Fruit fly (Drosophila melanogaster) whole organism, embryonic: ENCODE results near the gene spel1.

ENCODE experiments used
- CG10321 ChIP-seq: fragments of 200-800 bp; sonication (Bioruptor generic); IDR thresholded peaks from 2 replicates; pipeline ENCODE4 v1.3.6; 2022; ENCODE audit warnings: missing biosample characterization, missing genetic modification characterization
- CG10543 ChIP-seq: fragments of 200-800 bp; sonication (Bioruptor generic); optimal IDR thresholded peaks from 3 replicates; lab custom pipeline; 2017; ENCODE audit warnings: missing biosample characterization, mild to moderate bottlenecking, missing genetic modification characterization, moderate library complexity
- CG11247 ChIP-seq: fragments of 200-800 bp; sonication (Bioruptor generic); IDR thresholded peaks from 2 replicates; pipeline ENCODE4 v1.3.6; 2022; ENCODE audit warnings: missing biosample characterization, missing genetic modification characterization
- CG13424 ChIP-seq: fragments of 200-800 bp; sonication (Bioruptor generic); optimal IDR thresholded peaks from 2 replicates; lab custom pipeline; 2019; ENCODE audit warnings: missing biosample characterization, mild to moderate bottlenecking, missing genetic modification characterization, moderate library complexity
- CG13894 ChIP-seq: fragments of 200-800 bp; sonication (Bioruptor generic); optimal IDR thresholded peaks from 3 replicates; lab custom pipeline; 2018; ENCODE audit warnings: missing biosample characterization, mild to moderate bottlenecking, missing genetic modification characterization, moderate library complexity
- CG14050 ChIP-seq: fragments of 200-800 bp; sonication (Bioruptor generic); IDR thresholded peaks from 3 replicates; pipeline ENCODE4 v1.3.6; 2022; ENCODE audit warnings: missing biosample characterization, missing genetic modification characterization
- CG15601 ChIP-seq: fragments of 200-800 bp; sonication (Bioruptor generic); optimal IDR thresholded peaks from 3 replicates; lab custom pipeline; 2019; ENCODE audit warnings: missing biosample characterization, mild to moderate bottlenecking, missing genetic modification characterization, moderate library complexity
- CG16779 ChIP-seq: fragments of 200-800 bp; sonication (Bioruptor generic); IDR thresholded peaks from 2 replicates; pipeline ENCODE4 v1.3.6; 2022; ENCODE audit warnings: missing biosample characterization, missing genetic modification characterization
- CG17361 ChIP-seq: fragments of 200-800 bp; sonication (Bioruptor generic); IDR thresholded peaks from 3 replicates; pipeline ENCODE4 v1.3.6; 2022; ENCODE audit warnings: missing biosample characterization, missing genetic modification characterization
- CG17829 ChIP-seq: fragments of 200-800 bp; optimal IDR thresholded peaks from 2 replicates; lab custom pipeline; 2019; ENCODE audit warnings: missing biosample characterization, mild to moderate bottlenecking, missing genetic modification characterization, moderate library complexity
- CG1792 ChIP-seq: fragments of 200-800 bp; sonication (Bioruptor generic); optimal IDR thresholded peaks from 2 replicates; lab custom pipeline; 2016; ENCODE audit warnings: missing biosample characterization, missing genetic modification characterization
- CG18599 ChIP-seq: fragments of 200-800 bp; sonication (Bioruptor generic); optimal IDR thresholded peaks from 3 replicates; lab custom pipeline; 2017; ENCODE audit warnings: missing biosample characterization, missing genetic modification characterization, mild to moderate bottlenecking, moderate library complexity, missing genetic modification reagents
- CG2120 ChIP-seq: fragments of 200-800 bp; sonication (Bioruptor generic); optimal IDR thresholded peaks from 3 replicates; lab custom pipeline; 2016; ENCODE audit warnings: missing biosample characterization, missing genetic modification characterization
- CG31224 ChIP-seq: fragments of 200-800 bp; sonication (Bioruptor generic); IDR thresholded peaks from 2 replicates; pipeline ENCODE4 v1.3.6; 2022; ENCODE audit warnings: missing biosample characterization, missing genetic modification characterization
- CG3407 ChIP-seq: fragments of 200-800 bp; sonication (Bioruptor generic); optimal IDR thresholded peaks from 2 replicates; lab custom pipeline; 2018; ENCODE audit warnings: missing biosample characterization, mild to moderate bottlenecking, missing genetic modification characterization
- CG4820 ChIP-seq: fragments of 200-800 bp; sonication (Bioruptor generic); optimal IDR thresholded peaks from 3 replicates; lab custom pipeline; 2016; ENCODE audit warnings: missing biosample characterization, missing genetic modification characterization
- CG8290 ChIP-seq, 3 experiments: fragments of 200-800 bp; sonication (Bioruptor generic); optimal IDR thresholded peaks; 2 replicates each; lab custom pipeline; 2016 to 2019; ENCODE audit warnings: missing biosample characterization in 3 of 3, missing genetic modification characterization in 3 of 3, mild to moderate bottlenecking in 2 of 3, moderate library complexity in 1 of 3
- CG9932 ChIP-seq: fragments of 200-800 bp; sonication (Bioruptor generic); IDR thresholded peaks from 2 replicates; pipeline ENCODE4 v1.3.6; 2022; ENCODE audit warnings: missing biosample characterization, missing genetic modification characterization
- CoRest ChIP-seq: fragments of 200-800 bp; sonication (Bioruptor generic); optimal IDR thresholded peaks from 3 replicates; lab custom pipeline; 2018; ENCODE audit warnings: missing biosample characterization, mild to moderate bottlenecking, missing genetic modification characterization, moderate library complexity
- CrebB ChIP-seq: fragments of 200-800 bp; sonication (Bioruptor generic); optimal IDR thresholded peaks from 3 replicates; lab custom pipeline; 2018; ENCODE audit warnings: missing biosample characterization, mild to moderate bottlenecking, missing genetic modification characterization
- D ChIP-seq, 2 experiments: fragments of 200-800 bp in 1 of 2; fragments of >200 bp in 1 of 2; sonication (Bioruptor generic) in 1 of 2; optimal IDR thresholded peaks; 2 replicates in 1 of 2; 3 replicates in 1 of 2; lab custom pipeline; 2017; ENCODE audit warnings: mild to moderate bottlenecking in 1 of 2, missing biosample characterization in 1 of 2, missing genetic modification characterization in 1 of 2, missing genetic modification reagents in 1 of 2
- Elba2 ChIP-seq: fragments of 200-800 bp; sonication (Bioruptor generic); optimal IDR thresholded peaks from 3 replicates; lab custom pipeline; 2016; ENCODE audit warnings: missing biosample characterization, missing genetic modification characterization
- Fer1 ChIP-seq: fragments of 200-800 bp; sonication (Bioruptor generic); optimal IDR thresholded peaks from 2 replicates; lab custom pipeline; 2017; ENCODE audit warnings: missing biosample characterization, mild to moderate bottlenecking, missing genetic modification characterization
- HLHmδ ChIP-seq: fragments of 200-800 bp; sonication (Bioruptor generic); optimal IDR thresholded peaks from 2 replicates; lab custom pipeline; 2018; ENCODE audit warnings: missing biosample characterization, mild to moderate bottlenecking, missing genetic modification characterization, moderate library complexity
- Hr78 ChIP-seq, 2 experiments: fragments of 200-800 bp in 1 of 2; fragments of >200 bp in 1 of 2; sonication (Bioruptor generic) in 1 of 2; optimal IDR thresholded peaks; 2 replicates each; lab custom pipeline; 2017 to 2019; ENCODE audit warnings: missing biosample characterization in 2 of 2, missing genetic modification characterization in 2 of 2, mild to moderate bottlenecking in 1 of 2, moderate library complexity in 1 of 2
- NFAT ChIP-seq: fragments of 200-800 bp; sonication (Bioruptor generic); IDR thresholded peaks from 2 replicates; pipeline ENCODE4 v1.3.6; 2022; ENCODE audit warnings: missing biosample characterization, missing genetic modification characterization
- Nf-YC ChIP-seq: fragments of 200-800 bp; optimal IDR thresholded peaks from 3 replicates; lab custom pipeline; 2019; ENCODE audit warnings: missing biosample characterization, mild to moderate bottlenecking, missing genetic modification characterization, moderate library complexity
- Sox102F ChIP-seq: fragments of 200-800 bp; sonication (Bioruptor generic); optimal IDR thresholded peaks from 2 replicates; lab custom pipeline; 2018; ENCODE audit warnings: missing biosample characterization, mild to moderate bottlenecking, missing genetic modification characterization, moderate library complexity
- Sry-β ChIP-seq: fragments of 200-800 bp; sonication (Bioruptor generic); optimal IDR thresholded peaks from 2 replicates; lab custom pipeline; 2018; ENCODE audit warnings: missing biosample characterization, mild to moderate bottlenecking, missing genetic modification characterization, moderate library complexity
- Stat92E ChIP-seq, 3 experiments: fragments of >200 bp in 2 of 3; fragments of 200-800 bp in 1 of 3; sonication (Bioruptor generic) in 1 of 3; optimal IDR thresholded peaks; 2 replicates each; lab custom pipeline; 2017 to 2019; ENCODE audit warnings: missing biosample characterization in 3 of 3, missing genetic modification characterization in 3 of 3, mild to moderate bottlenecking in 1 of 3, moderate library complexity in 1 of 3
- YL-1 ChIP-seq: fragments of 200-800 bp; sonication (Bioruptor generic); optimal IDR thresholded peaks from 3 replicates; lab custom pipeline; 2017; ENCODE audit warnings: missing biosample characterization, mild to moderate bottlenecking, missing genetic modification characterization
- ato ChIP-seq: fragments of 200-800 bp; sonication (Bioruptor generic); IDR thresholded peaks from 2 replicates; pipeline ENCODE4 v1.3.6; 2022; ENCODE audit warnings: missing biosample characterization, missing genetic modification characterization; ENCODE audit not compliant: partially characterized antibody
- az2 ChIP-seq: fragments of 200-800 bp; sonication (Bioruptor generic); optimal IDR thresholded peaks from 3 replicates; lab custom pipeline; 2016; ENCODE audit warnings: missing biosample characterization, missing genetic modification characterization
- bsh ChIP-seq, 2 experiments: fragments of 200-800 bp; sonication (Bioruptor generic); optimal IDR thresholded peaks; 2 replicates each; lab custom pipeline; 2017 to 2018; ENCODE audit warnings: mild to moderate bottlenecking in 2 of 2, missing biosample characterization in 2 of 2, missing genetic modification characterization in 2 of 2, moderate library complexity in 1 of 2
- gfzf ChIP-seq: fragments of 200-800 bp; sonication (Bioruptor generic); optimal IDR thresholded peaks from 2 replicates; lab custom pipeline; 2016; ENCODE audit warnings: missing biosample characterization, mild to moderate bottlenecking, missing genetic modification characterization, moderate library complexity
- kay ChIP-seq: fragments of 200-800 bp; sonication (Bioruptor generic); optimal IDR thresholded peaks from 2 replicates; lab custom pipeline; 2016; ENCODE audit warnings: missing biosample characterization, missing genetic modification characterization
- maf-S ChIP-seq: fragments of 200-800 bp; sonication (Bioruptor generic); optimal IDR thresholded peaks from 2 replicates; lab custom pipeline; 2016; ENCODE audit warnings: missing biosample characterization, missing genetic modification characterization
- pan ChIP-seq, 4 experiments: fragments of >200 bp in 3 of 4; fragments of 200-800 bp in 1 of 4; sonication (Bioruptor generic) in 1 of 4; optimal IDR thresholded peaks in 3 of 4; IDR thresholded peaks in 1 of 4; 2 replicates each; pipeline versions ENCODE4 v1.3.6 to Lab custom; 2017 to 2022; ENCODE audit warnings: missing biosample characterization in 2 of 4, missing genetic modification characterization in 2 of 4, mixed read lengths in 1 of 4
- pb ChIP-seq: fragments of 200-800 bp; sonication (Bioruptor generic); optimal IDR thresholded peaks from 3 replicates; lab custom pipeline; 2016; ENCODE audit warnings: missing biosample characterization, missing genetic modification characterization
- prd ChIP-seq, 3 experiments: fragments of >200 bp in 2 of 3; fragments of 200-800 bp in 1 of 3; sonication (Bioruptor generic) in 1 of 3; optimal IDR thresholded peaks in 2 of 3; IDR thresholded peaks in 1 of 3; 2 replicates in 2 of 3; 3 replicates in 1 of 3; pipeline versions ENCODE4 v1.3.6 to Lab custom; 2017 to 2022; ENCODE audit warnings: missing biosample characterization in 1 of 3, missing genetic modification characterization in 1 of 3
- sd ChIP-seq: fragments of 200-800 bp; sonication (Bioruptor generic); optimal IDR thresholded peaks from 3 replicates; lab custom pipeline; 2018; ENCODE audit warnings: missing biosample characterization, mild to moderate bottlenecking, missing genetic modification characterization, moderate library complexity
- slbo ChIP-seq: fragments of 200-800 bp; sonication (Bioruptor generic); IDR thresholded peaks from 2 replicates; pipeline ENCODE4 v1.3.6; 2022; ENCODE audit warnings: missing biosample characterization, missing genetic modification characterization
- sug ChIP-seq: fragments of 200-800 bp; optimal IDR thresholded peaks from 2 replicates; lab custom pipeline; 2019; ENCODE audit warnings: missing biosample characterization, mild to moderate bottlenecking, missing genetic modification characterization, moderate library complexity
- trem ChIP-seq: fragments of 200-800 bp; optimal IDR thresholded peaks from 3 replicates; lab custom pipeline; 2019; ENCODE audit warnings: missing biosample characterization, mild to moderate bottlenecking, missing genetic modification characterization, moderate library complexity
- unpg ChIP-seq: fragments of 200-800 bp; sonication (Bioruptor generic); optimal IDR thresholded peaks from 3 replicates; lab custom pipeline; 2018; ENCODE audit warnings: missing biosample characterization, mild to moderate bottlenecking, missing genetic modification characterization, moderate library complexity
- zen ChIP-seq: fragments of 200-800 bp; sonication (Bioruptor generic); optimal IDR thresholded peaks from 3 replicates; lab custom pipeline; 2018; ENCODE audit warnings: missing biosample characterization, mild to moderate bottlenecking, missing genetic modification characterization, moderate library complexity

Gene spel1

DNA sequence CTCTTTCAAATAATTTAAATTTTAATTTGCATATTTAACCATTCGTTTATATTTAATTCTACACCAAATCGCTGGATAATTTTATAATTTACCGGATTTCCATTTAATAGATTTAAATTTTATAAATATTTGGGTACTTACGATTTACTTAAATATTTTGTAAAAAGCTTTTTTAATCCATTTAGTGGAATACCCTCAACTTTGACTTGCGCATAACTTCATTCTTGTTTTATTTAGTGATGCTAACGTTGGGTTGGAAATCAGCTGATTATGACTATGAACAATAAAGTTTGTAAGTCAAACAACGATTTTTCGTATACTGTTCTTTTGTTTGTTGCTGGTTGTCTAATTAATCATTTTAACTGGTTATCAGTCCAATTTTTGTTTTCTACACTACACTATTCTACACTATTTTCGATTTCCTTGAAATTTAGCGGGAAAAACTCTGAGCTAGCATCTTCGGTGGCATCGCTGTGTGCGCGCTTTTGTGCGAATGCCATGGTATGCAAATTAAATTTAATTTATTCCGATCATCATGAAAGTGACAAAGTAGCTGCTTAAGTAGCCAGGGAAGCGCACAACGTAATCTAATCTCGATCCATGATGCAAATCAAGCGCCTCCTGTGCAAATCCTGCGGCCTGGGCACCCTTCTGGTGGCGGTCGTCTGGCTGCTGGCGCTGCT is 2.9 kb upstream of the spel1 start, which contains the start of gene Pgant35A (continued):
- peak; percentile 78 for TF ChIP-seq CG2120 (GFP tag; lab: Kevin White, UChicago)
- peak; percentile 47 for TF ChIP-seq CG10543 (GFP tag; lab: Kevin White, UChicago)
- no peak for TF ChIP-seq D (optimal IDR thresholded peaks at IDR 0.05; lab: Kevin White, UChicago)
- TF ChIP-seq D (GFP tag; optimal IDR thresholded peaks at IDR 0.05; lab: Kevin White, UChicago): no peak
- TF ChIP-seq CG8290 (GFP tag; optimal IDR thresholded peaks at IDR 0.05; lab: Kevin White, UChicago): no peak
- TF ChIP-seq CG8290 (tag; optimal IDR thresholded peaks at IDR 0.05; lab: Kevin White, UChicago): peak in 1 of 2 experiments; percentile 37
- no peak for TF ChIP-seq CG11247 (GFP tag; lab: Robert Waterston, UW)
- no peak for TF ChIP-seq CG31224 (GFP tag; lab: Robert Waterston, UW)
- peak; percentile 27 for TF ChIP-seq Fer1 (GFP tag; lab: Kevin White, UChicago)
- TF ChIP-seq CG13424 (tag; lab: Kevin White, UChicago): peak; percentile 58
- TF ChIP-seq ato (GFP tag; lab: Robert Waterston, UW): no peak
- TF ChIP-seq CG17361: peak; percentile 70; the same call in 2 of the 3 replicates
- no peak for TF ChIP-seq Elba2
- no peak for TF ChIP-seq CrebB (tag; lab: Kevin White, UChicago)
- TF ChIP-seq kay: no peak
- TF ChIP-seq trem: peak; percentile 38
- TF ChIP-seq slbo (GFP tag; lab: Robert Waterston, UW): peak; percentile 37
- peak; percentile 46 for TF ChIP-seq Sox102F (GFP tag; lab: Kevin White, UChicago)
- TF ChIP-seq NFAT: no peak
- TF ChIP-seq YL-1 (GFP tag; lab: Kevin White, UChicago): peak; percentile 39
- peak; percentile 45 for TF ChIP-seq sug (tag; lab: Kevin White, UChicago)
- peak; percentile 99 for TF ChIP-seq Sry-β (GFP tag; lab: Kevin White, UChicago)
- peak; percentile 8 for TF ChIP-seq CG3407 (GFP tag; lab: Kevin White, UChicago)
- TF ChIP-seq CoRest (tag; lab: Kevin White, UChicago): peak; percentile 63
- no peak for TF ChIP-seq pb (GFP tag; lab: Kevin White, UChicago)
- TF ChIP-seq pan (optimal IDR thresholded peaks at IDR 0.05; lab: Kevin White, UChicago): no peak
- TF ChIP-seq pan (GFP tag; optimal IDR thresholded peaks at IDR 0.05 in 1 of 2, IDR thresholded peaks at IDR 0.05 in 1 of 2): peak in 1 of 2 experiments; percentile 40
- TF ChIP-seq CG16779 (GFP tag; lab: Robert Waterston, UW): no peak
- peak; percentile 9 for TF ChIP-seq CG18599 (GFP tag; lab: Kevin White, UChicago)
- TF ChIP-seq maf-S (GFP tag; lab: Kevin White, UChicago): peak; percentile 20
- TF ChIP-seq HLHmδ (GFP tag; lab: Kevin White, UChicago): no peak
- no peak for TF ChIP-seq Hr78 (GFP tag; optimal IDR thresholded peaks at IDR 0.05; lab: Kevin White, UChicago)
- TF ChIP-seq CG14050: no peak
- TF ChIP-seq CG17829 (tag; lab: Kevin White, UChicago): peak; percentile 56
- TF ChIP-seq Stat92E (GFP tag; optimal IDR thresholded peaks at IDR 0.05; lab: Kevin White, UChicago): no peak
- peak; percentile 92 for TF ChIP-seq sd (tag; lab: Kevin White, UChicago)
- peak; percentile 55 for TF ChIP-seq unpg
- no peak for TF ChIP-seq CG1792 (GFP tag; lab: Kevin White, UChicago)
- peak in 1 of 2 experiments; percentile 55 for TF ChIP-seq bsh (GFP tag; optimal IDR thresholded peaks at IDR 0.05; lab: Kevin White, UChicago)
- TF ChIP-seq CG10321: no peak
- peak; percentile 55 for TF ChIP-seq Nf-YC (tag; lab: Kevin White, UChicago)
- peak; percentile 49 for TF ChIP-seq CG9932 (GFP tag; lab: Robert Waterston, UW)
- peak; percentile 21 for TF ChIP-seq gfzf (GFP tag; lab: Kevin White, UChicago)
- TF ChIP-seq prd (optimal IDR thresholded peaks at IDR 0.05; lab: Kevin White, UChicago): no peak
- peak; percentile 54; the same call in 2 of the 3 replicates for TF ChIP-seq prd (GFP tag; IDR thresholded peaks at IDR 0.05; lab: Robert Waterston, UW)
- no peak for TF ChIP-seq CG15601 (tag; lab: Kevin White, UChicago)
- peak; percentile 1 for TF ChIP-seq zen
- peak; percentile 28 for TF ChIP-seq az2 (GFP tag; lab: Kevin White, UChicago)
- peak; percentile 5 for TF ChIP-seq CG4820
- peak; percentile 44 for TF ChIP-seq CG13894 (tag; lab: Kevin White, UChicago)
